Worm (Caenorhabditis elegans) whole organism, L1 larva: ENCODE results near the gene bcs-1.

Source experiments
- C34B4.2 ChIP-seq: sonication (generic microtip); optimal IDR thresholded peaks from 2 replicates; lab custom pipeline; 2017; ENCODE audit warnings: mild to moderate bottlenecking, missing genetic modification characterization, missing compliant biosample characterization
- Y116A8C.19 ChIP-seq: sonication (generic microtip); optimal IDR thresholded peaks from 2 replicates; lab custom pipeline; 2016; ENCODE audit warnings: missing compliant biosample characterization, missing genetic modification characterization, borderline replicate concordance
- aha-1 ChIP-seq: fragments of 150-350 bp; optimal IDR thresholded peaks from 2 replicates; lab custom pipeline; 2014; ENCODE audit warnings: missing biosample characterization, missing genetic modification characterization
- alr-1 ChIP-seq: fragments of 200-800 bp; sonication (Bioruptor generic); optimal IDR thresholded peaks from 2 replicates; lab custom pipeline; 2018; ENCODE audit warnings: borderline replicate concordance, mild to moderate bottlenecking, missing genetic modification characterization, missing compliant biosample characterization
- aly-2 ChIP-seq: fragments of 150-350 bp; optimal IDR thresholded peaks from 2 replicates; lab custom pipeline; 2014; ENCODE audit warnings: missing biosample characterization, missing genetic modification characterization
- ama-1 ChIP-seq: fragments of 150-350 bp; optimal IDR thresholded peaks from 2 replicates; lab custom pipeline; 2014
- blmp-1 ChIP-seq: fragments of 150-350 bp; optimal IDR thresholded peaks from 2 replicates; lab custom pipeline; 2014; ENCODE audit warnings: missing biosample characterization, missing genetic modification characterization
- ceh-82 ChIP-seq, 3 experiments: fragments of 150-350 bp in 1 of 3; sonication (generic microtip) in 2 of 3; optimal IDR thresholded peaks; 2 replicates each; lab custom pipeline; 2014 to 2017; ENCODE audit warnings: missing biosample characterization in 3 of 3, missing genetic modification characterization in 3 of 3
- ces-1 ChIP-seq: fragments of 150-350 bp; optimal IDR thresholded peaks from 2 replicates; lab custom pipeline; 2014; ENCODE audit warnings: missing biosample characterization, missing genetic modification reagents, missing genetic modification characterization
- dpl-1 ChIP-seq, 3 experiments: fragments of 150-350 bp in 2 of 3; sonication (generic microtip) in 1 of 3; optimal IDR thresholded peaks; 2 replicates each; lab custom pipeline; 2014 to 2017; ENCODE audit warnings: missing biosample characterization in 3 of 3, missing genetic modification characterization in 3 of 3, missing genetic modification reagents in 3 of 3
- dsc-1 ChIP-seq: sonication (generic microtip); optimal IDR thresholded peaks from 2 replicates; lab custom pipeline; 2016; ENCODE audit warnings: mild to moderate bottlenecking, missing genetic modification characterization, missing compliant biosample characterization
- efl-1 ChIP-seq, 4 experiments: fragments of 150-350 bp; optimal IDR thresholded peaks in 3 of 4; peaks in 1 of 4; 1 replicate in 1 of 4; 2 replicates in 3 of 4; lab custom pipeline; 2014; ENCODE audit warnings: missing biosample characterization in 2 of 4, missing genetic modification characterization in 2 of 4, missing genetic modification reagents in 2 of 4
- fos-1 ChIP-seq: fragments of 150-350 bp; optimal IDR thresholded peaks from 2 replicates; lab custom pipeline; 2014; ENCODE audit warnings: missing biosample characterization, missing genetic modification characterization
- grh-1 ChIP-seq: fragments of 200-800 bp; sonication (Bioruptor generic); IDR thresholded peaks from 2 replicates; pipeline ENCODE4 v1.3.6; 2022; ENCODE audit warnings: missing genetic modification reagents, missing genetic modification characterization, missing compliant biosample characterization
- irx-1 ChIP-seq: sonication (generic microtip); optimal IDR thresholded peaks from 2 replicates; lab custom pipeline; 2016; ENCODE audit warnings: missing genetic modification characterization, missing compliant biosample characterization
- isw-1 ChIP-seq: fragments of 200-800 bp; sonication (Bioruptor generic); IDR thresholded peaks from 2 replicates; pipeline ENCODE4 v1.3.6; 2022; ENCODE audit warnings: missing genetic modification characterization, missing compliant biosample characterization
- jun-1 ChIP-seq: fragments of 150-350 bp; optimal IDR thresholded peaks from 2 replicates; lab custom pipeline; 2014; ENCODE audit warnings: missing biosample characterization, missing genetic modification reagents, missing genetic modification characterization
- lin-13 ChIP-seq: fragments of 150-350 bp; optimal IDR thresholded peaks from 2 replicates; lab custom pipeline; 2014; ENCODE audit warnings: missing biosample characterization, missing genetic modification reagents, missing genetic modification characterization
- lin-15B ChIP-seq: fragments of 150-350 bp; sonication (generic microtip); optimal IDR thresholded peaks from 3 replicates; lab custom pipeline; 2014; ENCODE audit warnings: missing biosample characterization, missing genetic modification characterization
- lin-39 ChIP-seq: fragments of 150-350 bp; optimal IDR thresholded peaks from 2 replicates; lab custom pipeline; 2014; ENCODE audit warnings: missing biosample characterization, missing genetic modification reagents, missing genetic modification characterization
- lsy-2 ChIP-seq, 2 experiments: fragments of 150-350 bp; optimal IDR thresholded peaks; 2 replicates each; lab custom pipeline; 2014; ENCODE audit warnings: missing biosample characterization in 2 of 2, missing genetic modification characterization in 2 of 2
- mep-1 ChIP-seq: fragments of 150-350 bp; optimal IDR thresholded peaks from 2 replicates; lab custom pipeline; 2014; ENCODE audit warnings: missing biosample characterization, missing genetic modification characterization
- nhr-11 ChIP-seq: fragments of 150-350 bp; optimal IDR thresholded peaks from 2 replicates; lab custom pipeline; 2014; ENCODE audit warnings: missing biosample characterization, missing genetic modification characterization
- nhr-12 ChIP-seq: sonication (generic microtip); optimal IDR thresholded peaks from 2 replicates; lab custom pipeline; 2017; ENCODE audit warnings: missing biosample characterization, missing genetic modification characterization
- nhr-20 ChIP-seq: sonication (generic microtip); optimal IDR thresholded peaks from 2 replicates; lab custom pipeline; 2016; ENCODE audit warnings: mild to moderate bottlenecking, missing genetic modification characterization, missing compliant biosample characterization
- nhr-28 ChIP-seq: fragments of 150-350 bp; optimal IDR thresholded peaks from 2 replicates; lab custom pipeline; 2014; ENCODE audit warnings: missing biosample characterization, missing genetic modification characterization
- nhr-47 ChIP-seq: sonication (generic microtip); optimal IDR thresholded peaks from 2 replicates; lab custom pipeline; 2016; ENCODE audit warnings: mild to moderate bottlenecking, missing genetic modification characterization, moderate library complexity, missing compliant biosample characterization
- nhr-77 ChIP-seq: fragments of 150-350 bp; optimal IDR thresholded peaks from 2 replicates; lab custom pipeline; 2014; ENCODE audit warnings: missing biosample characterization, missing genetic modification characterization
- nhr-85 ChIP-seq: sonication (generic microtip); peaks from one replicate; lab custom pipeline; 2016; ENCODE audit warnings: missing genetic modification characterization, inconsistent platforms, missing compliant biosample characterization
- pqm-1 ChIP-seq: sonication (generic microtip); optimal IDR thresholded peaks from 3 replicates; lab custom pipeline; 2017; ENCODE audit warnings: missing biosample characterization, missing genetic modification characterization
- rnt-1 ChIP-seq: sonication (generic microtip); optimal IDR thresholded peaks from 2 replicates; lab custom pipeline; 2016; ENCODE audit warnings: mild to moderate bottlenecking, missing genetic modification characterization, moderate library complexity, missing compliant biosample characterization
- snpc-4 ChIP-seq: fragments of 150-350 bp; optimal IDR thresholded peaks from 2 replicates; lab custom pipeline; 2014; ENCODE audit warnings: missing biosample characterization, missing genetic modification characterization
- snu-23 ChIP-seq: sonication (generic microtip); optimal IDR thresholded peaks from 2 replicates; lab custom pipeline; 2016; ENCODE audit warnings: missing genetic modification characterization, missing compliant biosample characterization
- sox-4 ChIP-seq: sonication (generic microtip); optimal IDR thresholded peaks from 2 replicates; lab custom pipeline; 2016; ENCODE audit warnings: missing genetic modification characterization, missing compliant biosample characterization
- swsn-7 ChIP-seq: sonication (generic microtip); optimal IDR thresholded peaks from 2 replicates; lab custom pipeline; 2016; ENCODE audit warnings: missing genetic modification characterization, missing compliant biosample characterization
- tlp-1 ChIP-seq: fragments of 150-350 bp; optimal IDR thresholded peaks from 2 replicates; lab custom pipeline; 2014; ENCODE audit warnings: missing biosample characterization, missing genetic modification characterization
- unc-130 ChIP-seq: fragments of 150-350 bp; optimal IDR thresholded peaks from 2 replicates; lab custom pipeline; 2017; ENCODE audit warnings: missing biosample characterization, missing genetic modification characterization, inconsistent platforms
- unc-86 ChIP-seq: sonication (generic microtip); optimal IDR thresholded peaks from 2 replicates; lab custom pipeline; 2016; ENCODE audit warnings: missing genetic modification characterization, missing compliant biosample characterization
- unc-98 ChIP-seq: fragments of 200-800 bp; sonication (Bioruptor generic); IDR thresholded peaks from 2 replicates; pipeline ENCODE4 v1.3.6; 2022; ENCODE audit warnings: missing genetic modification characterization, missing compliant biosample characterization
- ztf-11 ChIP-seq, 2 experiments: sonication (generic microtip); optimal IDR thresholded peaks; 2 replicates each; lab custom pipeline; 2016 to 2017; ENCODE audit warnings: missing genetic modification characterization in 2 of 2, missing biosample characterization in 1 of 2, missing compliant biosample characterization in 1 of 2

bcs-1 gene

ce11 chrII:8529176-8529698, 41.6 kb upstream of the bcs-1 start (continued):
- TF ChIP-seq lin-13 (GFP tag; lab: Kevin White, UChicago) (no peak), isw-1 (GFP tag; lab: Robert Waterston, UW) (no peak), unc-130 (tag; lab: Kevin White, UChicago) (no peak), snpc-4 (tag; lab: Kevin White, UChicago) (no peak), pqm-1 (tag; lab: Kevin White, UChicago) (no peak), nhr-20 (no peak), nhr-12 (tag; lab: Kevin White, UChicago) (no peak), dsc-1 (tag; lab: Kevin White, UChicago) (no peak), unc-86 (tag; lab: Kevin White, UChicago) (no peak), tlp-1 (tag; lab: Kevin White, UChicago) (no peak), ama-1 (lab: Kevin White, UChicago) (no peak), alr-1 (tag; lab: Kevin White, UChicago) (no peak), grh-1 (GFP tag; lab: Robert Waterston, UW) (no peak), unc-98 (GFP tag; lab: Robert Waterston, UW) (no peak), aly-2 (no peak), ceh-82 (tag; optimal IDR thresholded peaks at IDR 0.05; lab: Kevin White, UChicago) (no peak), dpl-1 (GFP tag; optimal IDR thresholded peaks at IDR 0.05; lab: Kevin White, UChicago) (no peak), ces-1 (GFP tag; lab: Kevin White, UChicago) (no peak), C34B4.2 (tag; lab: Kevin White, UChicago) (no peak), nhr-77 (tag; lab: Kevin White, UChicago) (no peak), aha-1 (no peak), lin-39 (tag; lab: Kevin White, UChicago) (no peak), jun-1 (no peak), mep-1 (tag; lab: Kevin White, UChicago) (peak; percentile 9), lsy-2 (tag; optimal IDR thresholded peaks at IDR 0.05; lab: Kevin White, UChicago) (peak in 1 of 2 experiments; percentile 13), irx-1 (tag; lab: Kevin White, UChicago) (no peak), nhr-28 (tag; lab: Kevin White, UChicago) (no peak), Y116A8C.19 (no peak), ztf-11 (tag; optimal IDR thresholded peaks at IDR 0.05; lab: Kevin White, UChicago) (no peak)

DNA sequence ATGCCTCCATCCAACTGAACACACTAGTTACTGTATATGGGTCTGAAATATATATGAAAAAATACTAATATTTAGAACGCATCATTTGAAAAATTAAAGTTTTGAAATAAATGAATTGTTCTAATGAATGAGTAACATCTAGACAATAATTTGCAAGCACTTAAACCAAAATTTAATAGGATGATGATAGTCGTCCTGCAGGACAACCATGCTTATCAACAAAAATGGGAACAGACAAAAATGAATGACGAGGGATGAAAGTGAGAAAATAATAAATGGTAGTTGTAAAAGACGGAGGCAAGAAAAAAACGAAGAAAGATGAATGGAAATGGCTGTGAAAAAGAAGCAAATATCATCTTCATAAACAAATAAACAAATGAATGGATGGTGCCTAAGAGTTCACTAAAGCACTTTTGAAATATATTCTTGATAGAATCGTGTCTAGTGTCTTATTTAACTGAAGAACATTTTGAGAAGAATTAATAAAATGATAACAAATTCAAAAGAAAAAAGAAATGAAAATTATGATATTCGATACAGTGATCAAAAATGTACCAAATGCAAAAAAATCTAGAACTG, 39.6 kb upstream of the bcs-1 start, which contains the start of gene gldi-7:
Gene gldi-7, minus strand, starts transcription at position 42 of the 579 bp plus-strand sequence.
- no peak for TF ChIP-seq nhr-85
- no peak for TF ChIP-seq lin-15B (tag; lab: Kevin White, UChicago)
- TF ChIP-seq blmp-1 (tag; lab: Kevin White, UChicago), result peak; percentile 11
- no peak for TF ChIP-seq grh-1 (GFP tag; lab: Robert Waterston, UW)
- TF ChIP-seq isw-1 (GFP tag; lab: Robert Waterston, UW), result no peak
- TF ChIP-seq efl-1 (optimal IDR thresholded peaks at IDR 0.05; lab: Kevin White, UChicago), result no peak
- TF ChIP-seq efl-1 (GFP tag; optimal IDR thresholded peaks at IDR 0.05 in 1 of 2; lab: Kevin White, UChicago), result peak in 1 of 2 experiments; percentile 54

DNA sequence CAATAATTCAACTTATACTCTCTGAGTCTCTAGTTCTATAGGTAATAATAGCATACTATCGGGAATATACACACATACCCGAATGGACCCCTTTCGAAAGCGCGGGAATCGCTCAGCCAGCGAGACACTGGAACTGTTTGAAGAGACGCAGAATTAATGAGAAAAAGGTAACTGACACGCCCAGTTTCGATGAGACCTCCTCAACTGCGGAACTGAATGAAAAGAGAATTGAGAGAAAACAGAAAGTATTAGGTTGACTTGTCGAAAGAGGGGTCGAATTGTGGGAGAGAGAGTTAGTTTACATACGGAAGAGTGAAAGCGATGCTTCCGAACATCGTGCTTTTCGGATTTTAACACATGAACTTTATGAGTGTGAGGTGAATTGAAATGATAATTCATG, 38.9 kb upstream of the bcs-1 start:
- TF ChIP-seq nhr-85, result peak; percentile 8
- TF ChIP-seq blmp-1 (tag; lab: Kevin White, UChicago), result peak; percentile 98
- no peak for TF ChIP-seq sox-4 (tag; lab: Kevin White, UChicago)
- no peak for TF ChIP-seq fos-1 (tag; lab: Kevin White, UChicago)
- no peak for TF ChIP-seq efl-1 (optimal IDR thresholded peaks at IDR 0.05; lab: Kevin White, UChicago)
- peak in 1 of 2 experiments; percentile 31 for TF ChIP-seq efl-1 (GFP tag; optimal IDR thresholded peaks at IDR 0.05 in 1 of 2; lab: Kevin White, UChicago)
- TF ChIP-seq snu-23 (GFP tag; lab: Kevin White, UChicago), result peak; percentile 11
- no peak for TF ChIP-seq swsn-7 (tag; lab: Kevin White, UChicago)
- no peak for TF ChIP-seq nhr-11 (tag; lab: Kevin White, UChicago)
- peak; percentile 6 for TF ChIP-seq rnt-1 (tag; lab: Kevin White, UChicago)
- TF ChIP-seq ces-1 (GFP tag; lab: Kevin White, UChicago), result no peak
- TF ChIP-seq snpc-4 (tag; lab: Kevin White, UChicago), result no peak
- TF ChIP-seq nhr-47 (tag; lab: Kevin White, UChicago), result no peak
